Fruit fly (Drosophila melanogaster) whole organism, adult: ENCODE measurements around the gene Nup153.

Experiments used
- Crg-1 ChIP-seq: fragments of 200-800 bp; sonication (Bioruptor generic); optimal IDR thresholded peaks from 2 replicates; lab custom pipeline; 2016; ENCODE audit warnings: missing biosample characterization, missing genetic modification characterization
- Mnt ChIP-seq: fragments of 200-800 bp; sonication (Bioruptor generic); optimal IDR thresholded peaks from 2 replicates; lab custom pipeline; 2016; ENCODE audit warnings: missing biosample characterization, mild to moderate bottlenecking, missing genetic modification characterization
- pad ChIP-seq: fragments of 200-800 bp; sonication (Bioruptor generic); optimal IDR thresholded peaks from 3 replicates; lab custom pipeline; 2017; ENCODE audit warnings: missing biosample characterization, missing genetic modification characterization, mild to moderate bottlenecking, moderate library complexity, missing genetic modification reagents

DNA sequence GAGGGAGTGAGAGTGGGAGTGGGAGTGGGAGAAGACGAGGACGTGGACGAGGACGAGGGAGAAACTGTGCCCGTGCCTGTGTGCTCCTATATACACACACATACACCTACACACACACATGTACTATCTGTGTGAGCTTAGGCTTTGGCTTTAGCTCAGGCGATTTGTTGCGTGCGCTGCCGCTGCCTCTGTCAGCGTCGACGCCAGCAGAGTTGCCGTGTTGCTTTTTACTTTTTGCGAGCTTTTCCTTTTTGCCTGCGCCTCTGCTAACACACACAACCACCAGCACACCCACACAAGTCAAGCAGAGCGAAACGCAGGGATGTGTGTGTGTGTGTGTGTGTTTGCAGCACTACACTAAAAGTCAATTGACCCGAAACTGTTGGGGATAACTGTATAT, 16.9 kb upstream of the Nup153 start:
- TF ChIP-seq Crg-1 (GFP tag; lab: Kevin White, UChicago), result no peak
- no peak for TF ChIP-seq Mnt (GFP tag; lab: Kevin White, UChicago)
- TF ChIP-seq pad (GFP tag; lab: Kevin White, UChicago), result no peak
